ENCODE assay signal across 4 fruit fly cellular contexts in genomic region chr3R:24580067-24580962, dm6.
A peak's percentile ranks its signal among the peaks of the same experiment; 100 is the strongest.
TF ChIP-seq lines count a peak whose summit lies in the region.

No protein-coding gene starts in this region.

- TF ChIP-seq CTCF in whole organism, embryonic (GFP tag; optimal IDR thresholded peaks at IDR 0.05; lab: Kevin White, UChicago), result no peak

TF ChIP-seq in whole organism, embryonic, 481 proteins besides CTCF, POLR2A, EP300 and RAD21 (continues in another document):
- TF ChIP-seq CG4360 (GFP tag; IDR thresholded peaks at IDR 0.05; lab: Robert Waterston, UW) (no peak), NK7.1 (GFP tag; optimal IDR thresholded peaks at IDR 0.05; lab: Kevin White, UChicago) (no peak), CG18599 (GFP tag; optimal IDR thresholded peaks at IDR 0.05; lab: Kevin White, UChicago) (peak; percentile 11), CG8388 (GFP tag; optimal IDR thresholded peaks at IDR 0.05; lab: Kevin White, UChicago) (peak; percentile 10), CG7839 (tag; optimal IDR thresholded peaks at IDR 0.05; lab: Kevin White, UChicago) (peak; percentile 47), dmrt11E (tag; optimal IDR thresholded peaks at IDR 0.05; lab: Kevin White, UChicago) (peak; percentile 56), so (GFP tag; IDR thresholded peaks at IDR 0.05; lab: Robert Waterston, UW) (0 out of 3 replicates have a peak, but pooled peaks have one; percentile 27), phol (tag; optimal IDR thresholded peaks at IDR 0.05; lab: Kevin White, UChicago) (peak; percentile 62), nmo (GFP tag; optimal IDR thresholded peaks at IDR 0.05; lab: Kevin White, UChicago) (peak; percentile 64), mld (GFP tag; IDR thresholded peaks at IDR 0.05; lab: Robert Waterston, UW; ENCODE audit: partially characterized antibody) (peak; percentile 75; the same call in 2 of the 3 replicates), fd96Cb (tag; optimal IDR thresholded peaks at IDR 0.05; lab: Kevin White, UChicago) (peak; percentile 43), CG15269 (tag; optimal IDR thresholded peaks at IDR 0.05; lab: Kevin White, UChicago) (peak; percentile 20), CG2120 (GFP tag; optimal IDR thresholded peaks at IDR 0.05; lab: Kevin White, UChicago) (peak; percentile 25), CG17186 (GFP tag; optimal IDR thresholded peaks at IDR 0.05; lab: Kevin White, UChicago) (no peak), twi (tag; optimal IDR thresholded peaks at IDR 0.05; lab: Kevin White, UChicago) (no peak), Hr51 (GFP tag; optimal IDR thresholded peaks at IDR 0.05; lab: Kevin White, UChicago) (peak in 1 of 2 experiments; percentile 19), CG17361 (GFP tag; IDR thresholded peaks at IDR 0.05; lab: Robert Waterston, UW) (peak; percentile 83; the same call in 2 of the 3 replicates), Abd-B (GFP tag; optimal IDR thresholded peaks at IDR 0.05; lab: Kevin White, UChicago) (peak; percentile 18), bsh (GFP tag; optimal IDR thresholded peaks at IDR 0.05; lab: Kevin White, UChicago) (peak in 1 of 2 experiments; percentile 62), fd102C (GFP tag; optimal IDR thresholded peaks at IDR 0.05; lab: Kevin White, UChicago) (no peak), CG13424 (tag; optimal IDR thresholded peaks at IDR 0.05; lab: Kevin White, UChicago) (peak; percentile 35)

TF ChIP-seq in whole organism, prepupa, 60 proteins besides CTCF, POLR2A, EP300 and RAD21 (continues in another document):
- no peak for TF ChIP-seq CG1621 (tag; optimal IDR thresholded peaks at IDR 0.05; lab: Kevin White, UChicago)
- no peak for TF ChIP-seq fd59A (GFP tag; optimal IDR thresholded peaks at IDR 0.05; lab: Kevin White, UChicago)
- no peak for TF ChIP-seq CG6792 (GFP tag; optimal IDR thresholded peaks at IDR 0.05; lab: Kevin White, UChicago)
- no peak for TF ChIP-seq CG3919 (GFP tag; optimal IDR thresholded peaks at IDR 0.05; lab: Kevin White, UChicago)
- peak; percentile 6 for TF ChIP-seq CG32006 (GFP tag; optimal IDR thresholded peaks at IDR 0.05; lab: Kevin White, UChicago)
- no peak for TF ChIP-seq Hr38 (GFP tag; optimal IDR thresholded peaks at IDR 0.05; lab: Kevin White, UChicago)
- no peak for TF ChIP-seq acj6 (GFP tag; optimal IDR thresholded peaks at IDR 0.05; lab: Kevin White, UChicago)
- no peak for TF ChIP-seq topi (GFP tag; optimal IDR thresholded peaks at IDR 0.05; lab: Kevin White, UChicago)
- no peak for TF ChIP-seq CG11902 (GFP tag; optimal IDR thresholded peaks at IDR 0.05; lab: Kevin White, UChicago)
- TF ChIP-seq pdm3 (GFP tag; optimal IDR thresholded peaks at IDR 0.05; lab: Kevin White, UChicago), result no peak
- no peak for TF ChIP-seq CG3032 (tag; optimal IDR thresholded peaks at IDR 0.05; lab: Kevin White, UChicago)
- TF ChIP-seq CG10669 (GFP tag; optimal IDR thresholded peaks at IDR 0.05; lab: Kevin White, UChicago), result no peak
- no peak for TF ChIP-seq Gug (GFP tag; IDR thresholded peaks at IDR 0.05; lab: Robert Waterston, UW)
- peak; percentile 44 for TF ChIP-seq esn (GFP tag; optimal IDR thresholded peaks at IDR 0.05; lab: Kevin White, UChicago)
- TF ChIP-seq Hr4 (GFP tag; optimal IDR thresholded peaks at IDR 0.05; lab: Kevin White, UChicago), result no peak
- peak; percentile 17 for TF ChIP-seq lz (GFP tag; optimal IDR thresholded peaks at IDR 0.05; lab: Kevin White, UChicago)
- TF ChIP-seq ss (GFP tag; optimal IDR thresholded peaks at IDR 0.05; lab: Kevin White, UChicago), result no peak
- TF ChIP-seq OdsH (GFP tag; optimal IDR thresholded peaks at IDR 0.05; lab: Kevin White, UChicago), result no peak
- TF ChIP-seq CG34406 (GFP tag; optimal IDR thresholded peaks at IDR 0.05; lab: Kevin White, UChicago), result no peak
- TF ChIP-seq Lpt (GFP tag; optimal IDR thresholded peaks at IDR 0.05; lab: Kevin White, UChicago), result no peak
- TF ChIP-seq fd85E (GFP tag; optimal IDR thresholded peaks at IDR 0.05; lab: Kevin White, UChicago), result no peak
- no peak for TF ChIP-seq CG16779 (tag; optimal IDR thresholded peaks at IDR 0.05; lab: Kevin White, UChicago)
- no peak for TF ChIP-seq Sox15 (GFP tag; optimal IDR thresholded peaks at IDR 0.05; lab: Kevin White, UChicago)
- no peak for TF ChIP-seq cyc (GFP tag; optimal IDR thresholded peaks at IDR 0.05; lab: Kevin White, UChicago)
- peak; percentile 20 for TF ChIP-seq CG31627 (GFP tag; optimal IDR thresholded peaks at IDR 0.05; lab: Kevin White, UChicago)

TF ChIP-seq in whole organism, pupa, 21 proteins besides CTCF, POLR2A, EP300 and RAD21:
- TF ChIP-seq fd96Ca (GFP tag; IDR thresholded peaks at IDR 0.05; lab: Robert Waterston, UW), result no peak
- no peak for TF ChIP-seq CG4496 (GFP tag; IDR thresholded peaks at IDR 0.05; lab: Robert Waterston, UW)
- no peak for TF ChIP-seq CG8301 (tag; optimal IDR thresholded peaks at IDR 0.05; lab: Kevin White, UChicago)
- no peak for TF ChIP-seq CG10348 (GFP tag; IDR thresholded peaks at IDR 0.05; lab: Robert Waterston, UW)
- peak; percentile 21 for TF ChIP-seq CG8159 (tag; optimal IDR thresholded peaks at IDR 0.05; lab: Kevin White, UChicago)
- no peak for TF ChIP-seq CG13204 (GFP tag; optimal IDR thresholded peaks at IDR 0.05; lab: Kevin White, UChicago)
- TF ChIP-seq Snoo (tag; optimal IDR thresholded peaks at IDR 0.05; lab: Kevin White, UChicago), result peak; percentile 7
- TF ChIP-seq CG12605 (GFP tag; IDR thresholded peaks at IDR 0.05; lab: Robert Waterston, UW), result no peak
- TF ChIP-seq CG17806 (tag; optimal IDR thresholded peaks at IDR 0.05; lab: Kevin White, UChicago), result no peak
- TF ChIP-seq CG9948 (tag; optimal IDR thresholded peaks at IDR 0.05; lab: Kevin White, UChicago), result no peak
- no peak for TF ChIP-seq CG34367 (tag; optimal IDR thresholded peaks at IDR 0.05; lab: Kevin White, UChicago)

TF ChIP-seq in whole organism, wandering third instar larva, 38 proteins besides CTCF, POLR2A, EP300 and RAD21:
- peak in 1 of 2 experiments; percentile 19 for TF ChIP-seq foxo (GFP tag; optimal IDR thresholded peaks at IDR 0.05; lab: Kevin White, UChicago)
- TF ChIP-seq tai (GFP tag; optimal IDR thresholded peaks at IDR 0.05; lab: Kevin White, UChicago), result peak; percentile 24
- TF ChIP-seq CG9705 (GFP tag; optimal IDR thresholded peaks at IDR 0.05; lab: Kevin White, UChicago), result no peak

Comparison
In these comparisons a context has a peak if more than half of its experiments do, and no peak if none do; other contexts are left out.
1. Of the 7 proteins assayed by ChIP-seq in both whole organism, embryonic and whole organism, prepupa: peak only in whole organism, embryonic: Blimp-1 and Sox102F; only in whole organism, prepupa: none; in both: none; in neither: 5.